Fruit fly (Drosophila melanogaster): ENCODE data around the gene Cpr76Ba.

The Cpr76Ba gene

DNA sequence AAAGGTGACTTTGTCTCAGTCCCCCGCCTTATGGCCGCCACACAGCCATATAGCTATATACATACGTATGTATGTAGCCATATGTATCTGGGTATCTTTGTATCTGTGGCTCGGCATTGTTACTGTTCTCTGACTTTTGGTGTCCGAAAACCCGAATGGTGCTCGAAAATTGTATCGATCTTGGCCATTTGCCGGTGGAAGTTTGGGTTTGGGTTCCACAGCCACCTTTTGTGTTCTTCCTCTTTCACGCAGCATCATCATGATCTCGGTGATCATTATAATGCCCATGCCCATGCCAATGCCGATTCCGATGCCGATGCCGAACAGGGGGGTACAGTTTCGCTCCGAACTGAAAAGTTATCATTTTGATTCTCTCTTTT lies 39.9 kb upstream of the Cpr76Ba start (continued):
- no peak for TF ChIP-seq CG8388 (GFP tag; optimal IDR thresholded peaks at IDR 0.05)
- TF ChIP-seq nerfin-1 (tag; optimal IDR thresholded peaks at IDR 0.05), result no peak
- peak; percentile 21 for TF ChIP-seq sug (tag; optimal IDR thresholded peaks at IDR 0.05)
- TF ChIP-seq cg (GFP tag; optimal IDR thresholded peaks at IDR 0.05), result peak; percentile 68
- TF ChIP-seq CG2202 (tag; optimal IDR thresholded peaks at IDR 0.05), result no peak
- no peak for TF ChIP-seq CG18764 (GFP tag; optimal IDR thresholded peaks at IDR 0.05)
- TF ChIP-seq Hr3 (GFP tag; optimal IDR thresholded peaks at IDR 0.05), result no peak
- no peak for TF ChIP-seq Rx (GFP tag; IDR thresholded peaks at IDR 0.05)
- peak; percentile 92 for TF ChIP-seq CG13894 (tag; optimal IDR thresholded peaks at IDR 0.05)
- no peak for TF ChIP-seq jumu (GFP tag; optimal IDR thresholded peaks at IDR 0.05)
- TF ChIP-seq scrt (GFP tag; optimal IDR thresholded peaks at IDR 0.05), result no peak
- TF ChIP-seq CG11695 (GFP tag; IDR thresholded peaks at IDR 0.05), result no peak
- no peak for TF ChIP-seq CG15696 (tag; optimal IDR thresholded peaks at IDR 0.05)
- no peak for TF ChIP-seq Fer2 (tag; optimal IDR thresholded peaks at IDR 0.05)
- TF ChIP-seq Scr (GFP tag; IDR thresholded peaks at IDR 0.05; ENCODE audit: partially characterized antibody), result 0 out of 2 replicates have a peak, but pooled peaks have one; percentile 10
- no peak for TF ChIP-seq sd (tag; optimal IDR thresholded peaks at IDR 0.05)
- TF ChIP-seq CG10543 (GFP tag; optimal IDR thresholded peaks at IDR 0.05), result peak; percentile 51
- TF ChIP-seq Dek (tag; optimal IDR thresholded peaks at IDR 0.05), result no peak
- TF ChIP-seq lab (GFP tag; optimal IDR thresholded peaks at IDR 0.05), result no peak
- no peak for TF ChIP-seq tap (tag; optimal IDR thresholded peaks at IDR 0.05)
- no peak for TF ChIP-seq ash1 (GFP tag; optimal IDR thresholded peaks at IDR 0.05)
- no peak for TF ChIP-seq CG10267 (tag; optimal IDR thresholded peaks at IDR 0.05)
- no peak for TF ChIP-seq ATbp (GFP tag; optimal IDR thresholded peaks at IDR 0.05)
- peak; percentile 68 for TF ChIP-seq pros (GFP tag; optimal IDR thresholded peaks at IDR 0.05)
- TF ChIP-seq CG3163 (GFP tag; optimal IDR thresholded peaks at IDR 0.05), result no peak
- TF ChIP-seq CG12299 (tag; optimal IDR thresholded peaks at IDR 0.05), result no peak
- no peak for TF ChIP-seq otp (GFP tag; IDR thresholded peaks at IDR 0.05)
- TF ChIP-seq pum (GFP tag; optimal IDR thresholded peaks at IDR 0.05), result no peak
- no peak for TF ChIP-seq CG32767 (GFP tag; IDR thresholded peaks at IDR 0.05)
- no peak for TF ChIP-seq slbo (GFP tag; IDR thresholded peaks at IDR 0.05)
- no peak for TF ChIP-seq pho (GFP tag; optimal IDR thresholded peaks at IDR 0.05)
- no peak for TF ChIP-seq CG1792 (GFP tag; optimal IDR thresholded peaks at IDR 0.05)
- no peak for TF ChIP-seq Rfx (GFP tag; IDR thresholded peaks at IDR 0.05)
- TF ChIP-seq Optix (GFP tag; IDR thresholded peaks at IDR 0.05), result no peak
- no peak for TF ChIP-seq pfk (GFP tag; optimal IDR thresholded peaks at IDR 0.05)
- TF ChIP-seq CHES-1-like (GFP tag; optimal IDR thresholded peaks at IDR 0.05), result no peak
- TF ChIP-seq Sry-β (GFP tag; optimal IDR thresholded peaks at IDR 0.05), result no peak
- no peak for TF ChIP-seq CG6813 (GFP tag; optimal IDR thresholded peaks at IDR 0.05)
- TF ChIP-seq CG43689 (GFP tag; IDR thresholded peaks at IDR 0.05), result no peak
- no peak for TF ChIP-seq dysf (GFP tag; IDR thresholded peaks at IDR 0.05)
- no peak for TF ChIP-seq org-1 (GFP tag; optimal IDR thresholded peaks at IDR 0.05)
- no peak for TF ChIP-seq B-H1 (GFP tag; IDR thresholded peaks at IDR 0.05)
- no peak for TF ChIP-seq Adf1 (GFP tag; IDR thresholded peaks at IDR 0.05)
- no peak for TF ChIP-seq CG2875 (GFP tag; optimal IDR thresholded peaks at IDR 0.05)
- no peak for TF ChIP-seq bab2 (GFP tag; optimal IDR thresholded peaks at IDR 0.05)
- no peak for TF ChIP-seq dan (GFP tag; IDR thresholded peaks at IDR 0.05)
- TF ChIP-seq CG17829 (tag; optimal IDR thresholded peaks at IDR 0.05), result no peak
- TF ChIP-seq CG16863 (GFP tag; optimal IDR thresholded peaks at IDR 0.05), result no peak
- TF ChIP-seq CG3065 (GFP tag; optimal IDR thresholded peaks at IDR 0.05), result no peak
- no peak for TF ChIP-seq CG4360 (GFP tag; IDR thresholded peaks at IDR 0.05)
- TF ChIP-seq wdn (GFP tag; IDR thresholded peaks at IDR 0.05), result peak; percentile 5; the same call in 1 of the 2 replicates
- TF ChIP-seq salm (tag; optimal IDR thresholded peaks at IDR 0.05), result no peak

Data from whole organism, embryonic.